Fruit fly (Drosophila melanogaster) whole organism, pupa: ENCODE results near the gene CG18493.

Experiments used
- CG14655 ChIP-seq: fragments of 200-800 bp; sonication (Bioruptor generic); optimal IDR thresholded peaks from 3 replicates; lab custom pipeline; 2017; ENCODE audit warnings: mild to moderate bottlenecking, missing biosample characterization, missing genetic modification reagents, missing genetic modification characterization
- CG17806 ChIP-seq: fragments of 200-800 bp; sonication (Bioruptor generic); optimal IDR thresholded peaks from 2 replicates; lab custom pipeline; 2018; ENCODE audit warnings: missing biosample characterization, mild to moderate bottlenecking, missing genetic modification characterization, moderate library complexity
- CG32121 ChIP-seq: fragments of 200-800 bp; sonication (Bioruptor generic); IDR thresholded peaks from 2 replicates; pipeline ENCODE4 v1.3.6; 2022; ENCODE audit warnings: missing biosample characterization, missing genetic modification characterization
- Ets98B ChIP-seq: fragments of 200-800 bp; sonication (Bioruptor generic); IDR thresholded peaks from 2 replicates; pipeline ENCODE4 v1.3.6; 2022; ENCODE audit warnings: missing biosample characterization, missing genetic modification characterization
- Pif1A ChIP-seq: fragments of 200-800 bp; sonication (Bioruptor generic); optimal IDR thresholded peaks from 3 replicates; lab custom pipeline; 2016; ENCODE audit warnings: missing biosample characterization, missing genetic modification characterization
- Pif1B ChIP-seq: fragments of 200-800 bp; sonication (Bioruptor generic); optimal IDR thresholded peaks from 3 replicates; lab custom pipeline; 2016; ENCODE audit warnings: missing biosample characterization, missing genetic modification characterization
- fd96Ca ChIP-seq: fragments of 200-800 bp; sonication (Bioruptor generic); IDR thresholded peaks from 3 replicates; pipeline ENCODE4 v1.3.6; 2022; ENCODE audit warnings: missing biosample characterization, missing genetic modification characterization

dm6 chr3R:19389919-19390318 lies at the start of gene CG18493:
- TF ChIP-seq CG32121 (GFP tag; lab: Robert Waterston, UW) (no peak), CG14655 (GFP tag; lab: Kevin White, UChicago) (no peak), fd96Ca (no peak), Ets98B (GFP tag; lab: Robert Waterston, UW) (no peak), Pif1B (GFP tag; lab: Kevin White, UChicago) (no peak), Pif1A (no peak), CG17806 (no peak)
